Worm (Caenorhabditis elegans) whole organism, L1 larva: Measurements from ENCODE around the gene znf-593.

Experiments
- ama-1 ChIP-seq: fragments of 150-350 bp; optimal IDR thresholded peaks from 2 replicates; lab custom pipeline; 2014
- blmp-1 ChIP-seq: fragments of 150-350 bp; optimal IDR thresholded peaks from 2 replicates; lab custom pipeline; 2014; ENCODE audit warnings: missing biosample characterization, missing genetic modification characterization
- ceh-82 ChIP-seq, 3 experiments: fragments of 150-350 bp in 1 of 3; sonication (generic microtip) in 2 of 3; optimal IDR thresholded peaks; 2 replicates each; lab custom pipeline; 2014 to 2017; ENCODE audit warnings: missing biosample characterization in 3 of 3, missing genetic modification characterization in 3 of 3
- ceh-90 ChIP-seq: sonication (generic microtip); optimal IDR thresholded peaks from 2 replicates; lab custom pipeline; 2016; ENCODE audit warnings: missing genetic modification characterization, missing compliant biosample characterization
- egl-27 ChIP-seq, 2 experiments: fragments of 150-350 bp in 1 of 2; sonication (generic microtip); optimal IDR thresholded peaks; 3 replicates each; lab custom pipeline; 2017 to 2018; ENCODE audit warnings: missing biosample characterization in 2 of 2, missing genetic modification characterization in 2 of 2, missing genetic modification reagents in 2 of 2
- fos-1 ChIP-seq: fragments of 150-350 bp; optimal IDR thresholded peaks from 2 replicates; lab custom pipeline; 2014; ENCODE audit warnings: missing biosample characterization, missing genetic modification characterization
- nhr-11 ChIP-seq: fragments of 150-350 bp; optimal IDR thresholded peaks from 2 replicates; lab custom pipeline; 2014; ENCODE audit warnings: missing biosample characterization, missing genetic modification characterization
- nhr-237 ChIP-seq: fragments of 150-350 bp; optimal IDR thresholded peaks from 2 replicates; lab custom pipeline; 2014; ENCODE audit warnings: missing biosample characterization, missing genetic modification characterization
- nhr-28 ChIP-seq: fragments of 150-350 bp; optimal IDR thresholded peaks from 2 replicates; lab custom pipeline; 2014; ENCODE audit warnings: missing biosample characterization, missing genetic modification characterization
- nhr-77 ChIP-seq: fragments of 150-350 bp; optimal IDR thresholded peaks from 2 replicates; lab custom pipeline; 2014; ENCODE audit warnings: missing biosample characterization, missing genetic modification characterization
- snpc-4 ChIP-seq: fragments of 150-350 bp; optimal IDR thresholded peaks from 2 replicates; lab custom pipeline; 2014; ENCODE audit warnings: missing biosample characterization, missing genetic modification characterization
- unc-62 ChIP-seq: fragments of 150-350 bp; optimal IDR thresholded peaks from 2 replicates; lab custom pipeline; 2014; ENCODE audit warnings: missing biosample characterization, missing genetic modification reagents, missing genetic modification characterization

- TF ChIP-seq nhr-237 (tag; lab: Kevin White, UChicago), result no peak
- TF ChIP-seq nhr-11 (tag; lab: Kevin White, UChicago), result no peak
- no peak for TF ChIP-seq blmp-1 (tag; lab: Kevin White, UChicago)
- no peak for TF ChIP-seq snpc-4 (tag; lab: Kevin White, UChicago)
- no peak for TF ChIP-seq nhr-77 (tag; lab: Kevin White, UChicago)
- no peak for TF ChIP-seq ama-1
- TF ChIP-seq egl-27 (tag; optimal IDR thresholded peaks at IDR 0.05; lab: Kevin White, UChicago), result no peak
- TF ChIP-seq ceh-90 (tag; lab: Kevin White, UChicago), result no peak
- TF ChIP-seq nhr-28 (tag; lab: Kevin White, UChicago), result no peak
- no peak for TF ChIP-seq unc-62
- no peak for TF ChIP-seq fos-1 (tag; lab: Kevin White, UChicago)
- TF ChIP-seq ceh-82 (tag; optimal IDR thresholded peaks at IDR 0.05; lab: Kevin White, UChicago), result no peak
Measured at ce11 chrIII:11878751-11879150, 39.8 kb downstream of the znf-593 start, which contains the start of gene Y56A3A.6.
